Worm (Caenorhabditis elegans): ENCODE results near the gene Y71H2AM.20.

Gene Y71H2AM.20

ce11 chrIII:2832483-2832882 is 46.7 kb upstream of the Y71H2AM.20 start, which contains the start of gene Y71H2AM.29:
Gene Y71H2AM.29 (plus strand): TSS chrIII:2832783.
- TF ChIP-seq mef-2 (tag; optimal IDR thresholded peaks at IDR 0.05) (no peak), alr-1 (tag; optimal IDR thresholded peaks at IDR 0.05; ENCODE audit: borderline replicate concordance) (no peak), ceh-90 (tag; optimal IDR thresholded peaks at IDR 0.05) (no peak), nhr-237 (tag; optimal IDR thresholded peaks at IDR 0.05) (no peak)

- no peak for TF ChIP-seq mep-1 (tag; optimal IDR thresholded peaks at IDR 0.05)
- no peak for TF ChIP-seq pax-3 (tag; optimal IDR thresholded peaks at IDR 0.05)
- TF ChIP-seq nhr-12 (tag; optimal IDR thresholded peaks at IDR 0.05): no peak
- TF ChIP-seq nhr-47 (tag; optimal IDR thresholded peaks at IDR 0.05): no peak
- TF ChIP-seq grh-1 (GFP tag; IDR thresholded peaks at IDR 0.05): no peak
- TF ChIP-seq alr-1 (tag; optimal IDR thresholded peaks at IDR 0.05; ENCODE audit: borderline replicate concordance): no peak
- no peak for TF ChIP-seq nhr-11 (tag; optimal IDR thresholded peaks at IDR 0.05)
- TF ChIP-seq efl-1 (optimal IDR thresholded peaks at IDR 0.05): no peak
- no peak for TF ChIP-seq efl-1 (GFP tag; optimal IDR thresholded peaks at IDR 0.05 in 1 of 2)
- TF ChIP-seq ztf-4 (tag; optimal IDR thresholded peaks at IDR 0.05): no peak
- no peak for TF ChIP-seq zip-4 (GFP tag; optimal IDR thresholded peaks at IDR 0.05)
- no peak for TF ChIP-seq hlh-17 (GFP tag; optimal IDR thresholded peaks at IDR 0.05; ENCODE audit: borderline replicate concordance)
- TF ChIP-seq C16A3.4 (tag; optimal IDR thresholded peaks at IDR 0.05): no peak
- no peak for TF ChIP-seq lsy-2 (tag; optimal IDR thresholded peaks at IDR 0.05)
- no peak for TF ChIP-seq rnt-1 (tag; optimal IDR thresholded peaks at IDR 0.05)
- TF ChIP-seq tlp-1 (tag; optimal IDR thresholded peaks at IDR 0.05): no peak
- TF ChIP-seq aha-1 (tag; optimal IDR thresholded peaks at IDR 0.05): no peak
Observed at ce11 chrIII:2826770-2827169, 41.0 kb upstream of the Y71H2AM.20 start, which contains the start of gene Y71H2AM.1. Gene Y71H2AM.1 (plus strand): TSS chrIII:2827070.

- TF ChIP-seq snpc-4 (tag; optimal IDR thresholded peaks at IDR 0.05) (no peak), aha-1 (tag; optimal IDR thresholded peaks at IDR 0.05) (no peak), nhr-237 (tag; optimal IDR thresholded peaks at IDR 0.05) (no peak), mab-9 (GFP tag; IDR thresholded peaks at IDR 0.05) (no peak), nhr-77 (tag; optimal IDR thresholded peaks at IDR 0.05) (no peak), sptf-1 (tag; optimal IDR thresholded peaks at IDR 0.05) (no peak), xbp-1 (tag; optimal IDR thresholded peaks at IDR 0.05) (no peak), mdl-1 (tag; optimal IDR thresholded peaks at IDR 0.05) (no peak), nhr-28 (tag; optimal IDR thresholded peaks at IDR 0.05) (no peak), nhr-47 (tag; optimal IDR thresholded peaks at IDR 0.05) (no peak), dsc-1 (tag; optimal IDR thresholded peaks at IDR 0.05) (no peak), C34B4.2 (tag; optimal IDR thresholded peaks at IDR 0.05) (no peak), grh-1 (GFP tag; IDR thresholded peaks at IDR 0.05) (no peak), ceh-8 (GFP tag; optimal IDR thresholded peaks at IDR 0.05) (no peak), efl-1 (optimal IDR thresholded peaks at IDR 0.05) (no peak), efl-1 (GFP tag; optimal IDR thresholded peaks at IDR 0.05 in 1 of 2) (no peak), egl-27 (tag; optimal IDR thresholded peaks at IDR 0.05) (no peak)
Observed at ce11 chrIII:2818980-2819379, 33.2 kb upstream of the Y71H2AM.20 start, which contains the start of gene pipp-4P. Gene pipp-4P (plus strand): TSS chrIII:2819280.

ce11 chrIII:2817847-2818246 is 32.1 kb upstream of the Y71H2AM.20 start:
- TF ChIP-seq elt-3 (tag; optimal IDR thresholded peaks at IDR 0.05) (no peak), egl-13 (tag; optimal IDR thresholded peaks at IDR 0.05) (no peak), lin-39 (tag; optimal IDR thresholded peaks at IDR 0.05) (no peak), hlh-17 (GFP tag; optimal IDR thresholded peaks at IDR 0.05; ENCODE audit: borderline replicate concordance) (no peak), ceh-90 (tag; optimal IDR thresholded peaks at IDR 0.05) (no peak), hpl-2 (GFP tag; optimal IDR thresholded peaks at IDR 0.05) (no peak), alr-1 (tag; optimal IDR thresholded peaks at IDR 0.05; ENCODE audit: borderline replicate concordance) (no peak), nhr-76 (tag; optimal IDR thresholded peaks at IDR 0.05) (no peak), zag-1 (tag; optimal IDR thresholded peaks at IDR 0.05) (no peak), efl-1 (optimal IDR thresholded peaks at IDR 0.05) (no peak), efl-1 (GFP tag; optimal IDR thresholded peaks at IDR 0.05 in 1 of 2) (no peak)

Data from whole organism, L1 larva.